Fruit fly (Drosophila melanogaster) whole organism, embryonic: Measurements from ENCODE around the gene CG1638.

Source experiments
- CG10147 ChIP-seq: fragments of 200-800 bp; sonication (Bioruptor generic); optimal IDR thresholded peaks from 2 replicates; lab custom pipeline; 2019; ENCODE audit warnings: missing biosample characterization, mild to moderate bottlenecking, missing genetic modification characterization, moderate library complexity
- CG10543 ChIP-seq: fragments of 200-800 bp; sonication (Bioruptor generic); optimal IDR thresholded peaks from 3 replicates; lab custom pipeline; 2017; ENCODE audit warnings: missing biosample characterization, mild to moderate bottlenecking, missing genetic modification characterization, moderate library complexity
- CG10979 ChIP-seq: fragments of 200-800 bp; sonication (Bioruptor generic); optimal IDR thresholded peaks from 2 replicates; lab custom pipeline; 2018; ENCODE audit warnings: missing biosample characterization, mild to moderate bottlenecking, missing genetic modification characterization, moderate library complexity
- CG11085 ChIP-seq: fragments of 200-800 bp; sonication (Bioruptor generic); IDR thresholded peaks from 2 replicates; pipeline ENCODE4 v1.3.6; 2022; ENCODE audit warnings: missing biosample characterization, missing genetic modification characterization
- CG11504 ChIP-seq: fragments of 200-800 bp; sonication (Bioruptor generic); optimal IDR thresholded peaks from 3 replicates; lab custom pipeline; 2019; ENCODE audit warnings: missing biosample characterization, mild to moderate bottlenecking, missing genetic modification characterization, moderate library complexity
- CG13424 ChIP-seq: fragments of 200-800 bp; sonication (Bioruptor generic); optimal IDR thresholded peaks from 2 replicates; lab custom pipeline; 2019; ENCODE audit warnings: missing biosample characterization, mild to moderate bottlenecking, missing genetic modification characterization, moderate library complexity
- CG17802 ChIP-seq: fragments of 200-800 bp; sonication (Bioruptor generic); optimal IDR thresholded peaks from 2 replicates; lab custom pipeline; 2018; ENCODE audit warnings: missing biosample characterization, mild to moderate bottlenecking, missing genetic modification characterization, moderate library complexity
- CG30431 ChIP-seq: fragments of 200-800 bp; sonication (Bioruptor generic); optimal IDR thresholded peaks from 2 replicates; lab custom pipeline; 2017; ENCODE audit warnings: missing biosample characterization, missing genetic modification characterization
- CG32772 ChIP-seq: fragments of 200-800 bp; sonication (Bioruptor generic); IDR thresholded peaks from 2 replicates; pipeline ENCODE4 v1.3.6; 2022; ENCODE audit warnings: missing biosample characterization, missing genetic modification characterization
- CG3847 ChIP-seq: fragments of 200-800 bp; sonication (Bioruptor generic); IDR thresholded peaks from 2 replicates; pipeline ENCODE4 v1.3.6; 2022; ENCODE audit warnings: missing biosample characterization, missing genetic modification characterization
- CG4360 ChIP-seq: fragments of 200-800 bp; sonication (Bioruptor generic); IDR thresholded peaks from 2 replicates; pipeline ENCODE4 v1.3.6; 2022; ENCODE audit warnings: missing biosample characterization, missing genetic modification characterization
- CG4617 ChIP-seq: fragments of 200-800 bp; sonication (Bioruptor generic); optimal IDR thresholded peaks from 3 replicates; lab custom pipeline; 2016; ENCODE audit warnings: missing biosample characterization, missing genetic modification characterization, borderline replicate concordance
- CG8359 ChIP-seq: fragments of 200-800 bp; sonication (Bioruptor generic); optimal IDR thresholded peaks from 2 replicates; lab custom pipeline; 2017; ENCODE audit warnings: missing biosample characterization, mild to moderate bottlenecking, missing genetic modification characterization, borderline replicate concordance
- CG9609 ChIP-seq: fragments of 200-800 bp; sonication (Bioruptor generic); optimal IDR thresholded peaks from 3 replicates; lab custom pipeline; 2016; ENCODE audit warnings: missing biosample characterization, missing genetic modification characterization
- CG9817 ChIP-seq: fragments of 200-800 bp; sonication (Bioruptor generic); optimal IDR thresholded peaks from 2 replicates; lab custom pipeline; 2018; ENCODE audit warnings: missing biosample characterization, mild to moderate bottlenecking, missing genetic modification characterization, moderate library complexity
- Dip3 ChIP-seq: fragments of 200-800 bp; sonication (Bioruptor generic); optimal IDR thresholded peaks from 3 replicates; lab custom pipeline; 2016; ENCODE audit warnings: missing biosample characterization, missing genetic modification characterization
- Dp ChIP-seq: fragments of 200-800 bp; sonication (Bioruptor generic); optimal IDR thresholded peaks from 2 replicates; lab custom pipeline; 2018; ENCODE audit warnings: missing biosample characterization, mild to moderate bottlenecking, missing genetic modification characterization, moderate library complexity
- Ets97D ChIP-seq: fragments of 200-800 bp; sonication (Bioruptor generic); optimal IDR thresholded peaks from 3 replicates; lab custom pipeline; 2016; ENCODE audit warnings: missing biosample characterization, missing genetic modification characterization
- Fer1 ChIP-seq: fragments of 200-800 bp; sonication (Bioruptor generic); optimal IDR thresholded peaks from 2 replicates; lab custom pipeline; 2017; ENCODE audit warnings: missing biosample characterization, mild to moderate bottlenecking, missing genetic modification characterization
- GATAe ChIP-seq: fragments of 200-800 bp; sonication (Bioruptor generic); conservative IDR thresholded peaks from 2 replicates; pipeline ENCODE4 v1.3.6; 2022; ENCODE audit warnings: missing biosample characterization, missing genetic modification characterization
- HLH54F ChIP-seq: fragments of 200-800 bp; sonication (Bioruptor generic); optimal IDR thresholded peaks from 3 replicates; lab custom pipeline; 2016; ENCODE audit warnings: missing biosample characterization, missing genetic modification characterization
- Hand ChIP-seq: fragments of 200-800 bp; sonication (Bioruptor generic); optimal IDR thresholded peaks from 2 replicates; lab custom pipeline; 2017; ENCODE audit warnings: mild to moderate bottlenecking, missing biosample characterization, missing genetic modification reagents, missing genetic modification characterization
- Hr51 ChIP-seq, 2 experiments: fragments of 200-800 bp; sonication (Bioruptor generic); optimal IDR thresholded peaks; 2 replicates in 1 of 2; 3 replicates in 1 of 2; lab custom pipeline; 2016 to 2018; ENCODE audit warnings: missing biosample characterization in 2 of 2, missing genetic modification characterization in 2 of 2, mild to moderate bottlenecking in 1 of 2, moderate library complexity in 1 of 2
- Lhr ChIP-seq: fragments of 200-800 bp; sonication (Bioruptor generic); optimal IDR thresholded peaks from 3 replicates; lab custom pipeline; 2017; ENCODE audit warnings: mild to moderate bottlenecking, missing biosample characterization, missing genetic modification reagents, missing genetic modification characterization
- Max ChIP-seq: fragments of 200-800 bp; sonication (Bioruptor generic); optimal IDR thresholded peaks from 2 replicates; lab custom pipeline; 2016; ENCODE audit warnings: missing biosample characterization, mild to moderate bottlenecking, missing genetic modification characterization
- Oli ChIP-seq: fragments of 200-800 bp; sonication (Bioruptor generic); optimal IDR thresholded peaks from 2 replicates; lab custom pipeline; 2018; ENCODE audit warnings: missing biosample characterization, mild to moderate bottlenecking, missing genetic modification characterization, moderate library complexity
- Sox100B ChIP-seq: fragments of 200-800 bp; sonication (Bioruptor generic); optimal IDR thresholded peaks from 3 replicates; lab custom pipeline; 2018; ENCODE audit warnings: missing biosample characterization, mild to moderate bottlenecking, missing genetic modification characterization
- abd-A ChIP-seq: fragments of 200-800 bp; sonication (Bioruptor generic); optimal IDR thresholded peaks from 3 replicates; lab custom pipeline; 2019; ENCODE audit warnings: missing biosample characterization, mild to moderate bottlenecking, missing genetic modification characterization, moderate library complexity
- ase ChIP-seq: fragments of 200-800 bp; sonication (Bioruptor generic); IDR thresholded peaks from 3 replicates; pipeline ENCODE4 v1.3.6; 2022; ENCODE audit warnings: missing biosample characterization, missing genetic modification characterization
- bbx ChIP-seq: fragments of 200-800 bp; sonication (Bioruptor generic); IDR thresholded peaks from 2 replicates; pipeline ENCODE4 v1.3.6; 2022; ENCODE audit warnings: missing biosample characterization, missing genetic modification characterization; ENCODE audit not compliant: partially characterized antibody
- bcd ChIP-seq: fragments of 200-800 bp; sonication (Bioruptor generic); optimal IDR thresholded peaks from 2 replicates; lab custom pipeline; 2017; ENCODE audit warnings: missing biosample characterization, mild to moderate bottlenecking, missing genetic modification characterization
- bigmax ChIP-seq: fragments of 200-800 bp; sonication (Bioruptor generic); optimal IDR thresholded peaks from 2 replicates; lab custom pipeline; 2018; ENCODE audit warnings: missing biosample characterization, mild to moderate bottlenecking, missing genetic modification characterization
- corto ChIP-seq: fragments of 200-800 bp; sonication (Bioruptor generic); optimal IDR thresholded peaks from 2 replicates; lab custom pipeline; 2016; ENCODE audit warnings: missing biosample characterization, mild to moderate bottlenecking, missing genetic modification characterization, moderate library complexity
- dimm ChIP-seq: fragments of 200-800 bp; sonication (Bioruptor generic); IDR thresholded peaks from 2 replicates; pipeline ENCODE4 v1.3.6; 2022; ENCODE audit warnings: missing biosample characterization, missing genetic modification characterization
- emc ChIP-seq: fragments of 200-800 bp; sonication (Bioruptor generic); optimal IDR thresholded peaks from 2 replicates; lab custom pipeline; 2016; ENCODE audit warnings: missing biosample characterization, missing genetic modification characterization
- ems ChIP-seq: fragments of 200-800 bp; sonication (Bioruptor generic); optimal IDR thresholded peaks from 3 replicates; lab custom pipeline; 2016; ENCODE audit warnings: missing biosample characterization, missing genetic modification characterization
- esg ChIP-seq: fragments of 200-800 bp; sonication (Bioruptor generic); conservative IDR thresholded peaks from 2 replicates; pipeline ENCODE4 v1.3.6; 2022; ENCODE audit warnings: missing biosample characterization, missing genetic modification characterization
- gce ChIP-seq: fragments of 200-800 bp; sonication (Bioruptor generic); IDR thresholded peaks from 3 replicates; pipeline ENCODE4 v1.3.6; 2022; ENCODE audit warnings: missing biosample characterization, missing genetic modification characterization
- gem ChIP-seq: fragments of 200-800 bp; sonication (Bioruptor generic); optimal IDR thresholded peaks from 2 replicates; lab custom pipeline; 2019; ENCODE audit warnings: missing biosample characterization, mild to moderate bottlenecking, missing genetic modification characterization, moderate library complexity
- gsb ChIP-seq: fragments of 200-800 bp; sonication (Bioruptor generic); IDR thresholded peaks from 2 replicates; pipeline ENCODE4 v1.3.6; 2022; ENCODE audit warnings: missing biosample characterization, missing genetic modification characterization
- kah ChIP-seq: fragments of 200-800 bp; sonication (Bioruptor generic); optimal IDR thresholded peaks from 2 replicates; lab custom pipeline; 2018; ENCODE audit warnings: missing biosample characterization, mild to moderate bottlenecking, missing genetic modification characterization
- kay ChIP-seq: fragments of 200-800 bp; sonication (Bioruptor generic); optimal IDR thresholded peaks from 2 replicates; lab custom pipeline; 2016; ENCODE audit warnings: missing biosample characterization, missing genetic modification characterization
- mam ChIP-seq: fragments of 200-800 bp; sonication (Bioruptor generic); optimal IDR thresholded peaks from 3 replicates; lab custom pipeline; 2016; ENCODE audit warnings: missing biosample characterization, missing genetic modification characterization
- pfk ChIP-seq: fragments of 200-800 bp; sonication (Bioruptor generic); optimal IDR thresholded peaks from 2 replicates; lab custom pipeline; 2018; ENCODE audit warnings: missing biosample characterization, mild to moderate bottlenecking, missing genetic modification characterization, moderate library complexity
- pros ChIP-seq: fragments of 200-800 bp; sonication (Bioruptor generic); optimal IDR thresholded peaks from 3 replicates; lab custom pipeline; 2019; ENCODE audit warnings: missing biosample characterization, mild to moderate bottlenecking, missing genetic modification characterization, moderate library complexity
- ranshi ChIP-seq: fragments of 200-800 bp; sonication (Bioruptor generic); IDR thresholded peaks from 2 replicates; pipeline ENCODE4 v1.3.6; 2022; ENCODE audit warnings: missing biosample characterization, missing genetic modification characterization
- sob ChIP-seq: fragments of 200-800 bp; sonication (Bioruptor generic); IDR thresholded peaks from 2 replicates; pipeline ENCODE4 v1.3.6; 2022; ENCODE audit warnings: missing biosample characterization, missing genetic modification characterization
- tio ChIP-seq: fragments of 200-800 bp; sonication (Bioruptor generic); optimal IDR thresholded peaks from 2 replicates; lab custom pipeline; 2017; ENCODE audit warnings: missing biosample characterization, missing genetic modification characterization, inconsistent platforms
- toy ChIP-seq: fragments of 200-800 bp; sonication (Bioruptor generic); IDR thresholded peaks from 2 replicates; pipeline ENCODE4 v1.3.6; 2022; ENCODE audit warnings: missing biosample characterization, missing genetic modification characterization
- zen ChIP-seq: fragments of 200-800 bp; sonication (Bioruptor generic); optimal IDR thresholded peaks from 3 replicates; lab custom pipeline; 2018; ENCODE audit warnings: missing biosample characterization, mild to moderate bottlenecking, missing genetic modification characterization, moderate library complexity

Gene CG1638

DNA sequence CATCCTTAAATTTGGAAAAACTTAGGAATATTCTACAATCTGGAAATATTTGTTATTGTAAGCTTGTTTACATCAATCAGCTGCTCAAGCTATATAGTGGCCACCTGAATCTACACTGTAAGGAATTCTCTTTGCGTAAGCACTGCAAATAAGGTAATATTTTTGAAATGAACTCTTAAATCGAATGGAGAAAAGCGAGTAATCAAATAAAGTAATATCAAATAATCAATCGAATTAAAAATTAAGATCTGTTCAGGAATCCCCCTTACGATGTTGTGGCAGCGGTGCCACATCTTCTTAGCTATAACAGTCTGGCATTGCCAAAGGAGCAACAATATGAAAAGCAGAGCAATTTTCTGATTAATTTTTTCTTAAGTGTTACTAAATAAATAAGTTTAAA lies 25.6 kb downstream of the CG1638 start, which contains the start of the genes Mnat9 and CG1792 (continued):
- TF ChIP-seq mam (GFP tag; lab: Kevin White, UChicago): peak; percentile 99
- peak; percentile 97 for TF ChIP-seq Oli (tag; lab: Kevin White, UChicago)
- peak; percentile 84 for TF ChIP-seq CG8359 (GFP tag; lab: Kevin White, UChicago)
- TF ChIP-seq bigmax (GFP tag; lab: Kevin White, UChicago): peak; percentile 78
- TF ChIP-seq Sox100B (GFP tag; lab: Kevin White, UChicago): peak; percentile 93
- peak; percentile 97 for TF ChIP-seq CG10979 (tag; lab: Kevin White, UChicago)
- peak; percentile 91 for TF ChIP-seq Hand (GFP tag; lab: Kevin White, UChicago)
- TF ChIP-seq dimm: peak; percentile 98
- peak; percentile 62 for TF ChIP-seq pfk (GFP tag; lab: Kevin White, UChicago)
- TF ChIP-seq CG9609 (GFP tag; lab: Kevin White, UChicago): peak; percentile 99
- peak; percentile 96 for TF ChIP-seq Ets97D (GFP tag; lab: Kevin White, UChicago)
- TF ChIP-seq CG13424 (tag; lab: Kevin White, UChicago): peak; percentile 98
- TF ChIP-seq kay: peak; percentile 97
- TF ChIP-seq CG3847 (GFP tag; lab: Robert Waterston, UW): peak; percentile 99
- TF ChIP-seq gce: peak; percentile 99
- TF ChIP-seq GATAe (GFP tag; lab: Robert Waterston, UW): peak; percentile 99
- TF ChIP-seq ase (GFP tag; lab: Robert Waterston, UW): peak; percentile 99
- TF ChIP-seq CG10147 (GFP tag; lab: Kevin White, UChicago): peak; percentile 96
- TF ChIP-seq CG4617 (GFP tag; lab: Kevin White, UChicago): peak; percentile 99
- peak; percentile 99 for TF ChIP-seq CG11085 (GFP tag; lab: Robert Waterston, UW)
- peak; percentile 97 for TF ChIP-seq CG11504 (tag; lab: Kevin White, UChicago)
- TF ChIP-seq bbx (GFP tag; lab: Robert Waterston, UW): no peak
- TF ChIP-seq gem: peak; percentile 99
- peak; percentile 98 for TF ChIP-seq zen
- peak; percentile 88 for TF ChIP-seq CG4360
- peak; percentile 98 for TF ChIP-seq emc (GFP tag; lab: Kevin White, UChicago)
- TF ChIP-seq Fer1: peak; percentile 96
- peak; percentile 98 for TF ChIP-seq gsb (GFP tag; lab: Robert Waterston, UW)
- TF ChIP-seq tio (GFP tag; lab: Kevin White, UChicago): peak; percentile 99
- peak; percentile 94 for TF ChIP-seq CG17802 (tag; lab: Kevin White, UChicago)
- TF ChIP-seq Max (GFP tag; lab: Kevin White, UChicago): peak; percentile 99
- peak; percentile 98 for TF ChIP-seq Hr51 (GFP tag; optimal IDR thresholded peaks at IDR 0.05; lab: Kevin White, UChicago)
- TF ChIP-seq HLH54F (GFP tag; lab: Kevin White, UChicago): peak; percentile 99
- peak; percentile 98 for TF ChIP-seq toy (GFP tag; lab: Robert Waterston, UW)
- peak; percentile 98 for TF ChIP-seq bcd (GFP tag; lab: Kevin White, UChicago)
- TF ChIP-seq kah (GFP tag; lab: Kevin White, UChicago): peak; percentile 95
- TF ChIP-seq corto (GFP tag; lab: Kevin White, UChicago): peak; percentile 92
- peak; percentile 98 for TF ChIP-seq CG30431
- peak; percentile 99 for TF ChIP-seq ranshi
- TF ChIP-seq esg (GFP tag; lab: Robert Waterston, UW): peak; percentile 99
- peak; percentile 47 for TF ChIP-seq Dp
- peak; percentile 99 for TF ChIP-seq Dip3 (GFP tag; lab: Kevin White, UChicago)
- peak; percentile 91 for TF ChIP-seq CG10543 (GFP tag; lab: Kevin White, UChicago)
- TF ChIP-seq ems: peak; percentile 96
- peak; percentile 100 for TF ChIP-seq sob (GFP tag; lab: Robert Waterston, UW)
- no peak for TF ChIP-seq abd-A (tag; lab: Kevin White, UChicago)
- TF ChIP-seq CG9817 (tag; lab: Kevin White, UChicago): peak; percentile 98
- TF ChIP-seq CG32772: peak; percentile 99
- no peak for TF ChIP-seq pros (GFP tag; lab: Kevin White, UChicago)
- TF ChIP-seq Lhr: peak; percentile 94
